Fruit fly (Drosophila melanogaster): ENCODE measurements around the gene ome.

Gene ome

DNA sequence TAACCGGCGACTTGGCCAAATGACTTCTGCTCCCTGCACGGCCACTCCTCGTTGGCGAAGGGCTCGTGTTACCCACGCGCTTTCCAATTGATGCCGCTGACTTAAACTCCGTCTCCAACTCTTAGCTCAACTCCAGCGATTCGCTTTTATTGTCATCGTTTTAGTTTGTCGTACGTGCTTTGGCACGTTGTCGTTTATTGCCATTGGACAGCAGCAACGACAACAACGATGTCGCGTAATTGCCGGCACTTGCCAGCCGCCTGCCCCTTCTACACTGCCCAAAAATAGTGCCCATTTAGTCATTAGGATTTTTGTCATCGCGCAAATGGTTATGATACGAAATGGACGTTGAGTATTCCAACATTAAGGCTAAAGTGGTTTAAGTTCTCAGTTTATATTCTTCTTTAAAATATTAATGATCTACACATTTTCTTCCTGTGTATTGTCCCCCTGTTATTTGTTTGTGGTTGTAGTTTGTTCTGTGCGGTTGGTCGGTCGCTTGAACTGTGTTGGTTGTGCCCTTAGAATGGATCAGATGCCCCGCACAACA, 6.8 kb upstream of the ome start (continued):
- peak; percentile 79 for TF ChIP-seq rgr (GFP tag; optimal IDR thresholded peaks at IDR 0.05)
- TF ChIP-seq Dfd (GFP tag; optimal IDR thresholded peaks at IDR 0.05), result no peak
- peak; percentile 60 for TF ChIP-seq HLH106 (tag; optimal IDR thresholded peaks at IDR 0.05)
- no peak for TF ChIP-seq pan (optimal IDR thresholded peaks at IDR 0.05)
- TF ChIP-seq CG32264 (GFP tag; optimal IDR thresholded peaks at IDR 0.05), result peak; percentile 9
- no peak for TF ChIP-seq Hr83 (GFP tag; optimal IDR thresholded peaks at IDR 0.05; ENCODE audit: poor library complexity, severe bottlenecking)
- TF ChIP-seq tai (GFP tag; optimal IDR thresholded peaks at IDR 0.05), result no peak

DNA sequence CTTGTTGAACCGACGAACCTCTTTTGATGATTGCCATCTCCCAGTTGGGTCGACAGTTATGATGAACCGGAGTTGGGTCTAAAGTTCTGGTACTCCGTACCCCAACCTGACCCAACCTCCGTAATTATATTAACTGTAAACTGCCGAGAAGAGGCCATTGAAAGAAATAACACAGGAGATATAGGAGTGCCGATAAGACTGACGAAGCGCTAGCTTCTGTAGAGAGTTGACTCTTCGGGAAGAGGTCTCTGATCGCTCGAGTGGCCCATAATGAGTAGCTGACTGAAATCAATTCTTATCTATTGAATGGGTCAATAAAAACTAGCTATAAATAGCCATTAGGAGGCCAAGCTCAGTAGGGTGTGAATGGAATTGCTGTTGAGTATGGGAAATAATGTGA, 4.0 kb upstream of the ome start:
- TF ChIP-seq Hr83 (GFP tag; optimal IDR thresholded peaks at IDR 0.05; ENCODE audit: poor library complexity, severe bottlenecking) (no peak), tai (GFP tag; optimal IDR thresholded peaks at IDR 0.05) (no peak), N (GFP tag; optimal IDR thresholded peaks at IDR 0.05) (no peak), dmrt93B (GFP tag; optimal IDR thresholded peaks at IDR 0.05) (no peak), Hr78 (GFP tag; optimal IDR thresholded peaks at IDR 0.05) (no peak), CG9705 (GFP tag; optimal IDR thresholded peaks at IDR 0.05) (no peak), br (GFP tag; optimal IDR thresholded peaks at IDR 0.05) (no peak), psq (GFP tag; optimal IDR thresholded peaks at IDR 0.05) (no peak), h (GFP tag; optimal IDR thresholded peaks at IDR 0.05) (no peak), Dfd (GFP tag; optimal IDR thresholded peaks at IDR 0.05) (no peak), dsf (GFP tag; optimal IDR thresholded peaks at IDR 0.05; ENCODE audit: borderline replicate concordance) (no peak), pan (optimal IDR thresholded peaks at IDR 0.05) (no peak), Rel (GFP tag; optimal IDR thresholded peaks at IDR 0.05) (no peak), Rel (tag; optimal IDR thresholded peaks at IDR 0.05) (no peak), CG32264 (GFP tag; optimal IDR thresholded peaks at IDR 0.05) (no peak), fru (GFP tag; optimal IDR thresholded peaks at IDR 0.05) (no peak), Jra (GFP tag; optimal IDR thresholded peaks at IDR 0.05) (no peak), sv (GFP tag; optimal IDR thresholded peaks at IDR 0.05) (no peak), sage (GFP tag; optimal IDR thresholded peaks at IDR 0.05) (no peak), ey (GFP tag; optimal IDR thresholded peaks at IDR 0.05) (no peak)

DNA sequence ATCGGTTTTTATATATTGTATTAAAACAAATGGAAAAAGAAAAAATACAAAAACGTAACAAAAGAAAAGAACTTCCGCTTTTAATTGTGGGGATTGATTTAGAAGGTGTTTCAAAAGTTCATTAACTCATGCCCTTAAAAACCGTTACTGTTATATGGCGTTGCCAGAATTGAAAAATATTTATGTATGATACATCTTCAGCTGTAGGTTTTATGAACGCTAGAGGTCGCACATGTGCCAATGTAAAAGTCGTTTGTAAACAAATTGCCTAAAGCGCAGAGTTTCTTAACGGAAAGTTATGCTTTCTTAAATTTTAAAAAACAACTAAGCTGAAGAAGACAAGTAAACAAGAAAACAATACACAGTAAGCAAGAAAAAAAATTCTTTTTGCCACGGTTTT, 1.1 kb upstream of the ome start:
- TF ChIP-seq Hnf4 (GFP tag; optimal IDR thresholded peaks at IDR 0.05), result no peak
- no peak for TF ChIP-seq Rel (GFP tag; optimal IDR thresholded peaks at IDR 0.05)
- no peak for TF ChIP-seq Rel (tag; optimal IDR thresholded peaks at IDR 0.05)
- no peak for TF ChIP-seq brk (GFP tag; optimal IDR thresholded peaks at IDR 0.05)
- peak; percentile 13 for TF ChIP-seq rgr (GFP tag; optimal IDR thresholded peaks at IDR 0.05)
- peak in 1 of 2 experiments; percentile 29 for TF ChIP-seq foxo (GFP tag; optimal IDR thresholded peaks at IDR 0.05)
- no peak for TF ChIP-seq sage (GFP tag; optimal IDR thresholded peaks at IDR 0.05)
- peak; percentile 31 for TF ChIP-seq tai (GFP tag; optimal IDR thresholded peaks at IDR 0.05)
- no peak for TF ChIP-seq psq (GFP tag; optimal IDR thresholded peaks at IDR 0.05)
- peak; percentile 6 for TF ChIP-seq fru (GFP tag; optimal IDR thresholded peaks at IDR 0.05)

DNA sequence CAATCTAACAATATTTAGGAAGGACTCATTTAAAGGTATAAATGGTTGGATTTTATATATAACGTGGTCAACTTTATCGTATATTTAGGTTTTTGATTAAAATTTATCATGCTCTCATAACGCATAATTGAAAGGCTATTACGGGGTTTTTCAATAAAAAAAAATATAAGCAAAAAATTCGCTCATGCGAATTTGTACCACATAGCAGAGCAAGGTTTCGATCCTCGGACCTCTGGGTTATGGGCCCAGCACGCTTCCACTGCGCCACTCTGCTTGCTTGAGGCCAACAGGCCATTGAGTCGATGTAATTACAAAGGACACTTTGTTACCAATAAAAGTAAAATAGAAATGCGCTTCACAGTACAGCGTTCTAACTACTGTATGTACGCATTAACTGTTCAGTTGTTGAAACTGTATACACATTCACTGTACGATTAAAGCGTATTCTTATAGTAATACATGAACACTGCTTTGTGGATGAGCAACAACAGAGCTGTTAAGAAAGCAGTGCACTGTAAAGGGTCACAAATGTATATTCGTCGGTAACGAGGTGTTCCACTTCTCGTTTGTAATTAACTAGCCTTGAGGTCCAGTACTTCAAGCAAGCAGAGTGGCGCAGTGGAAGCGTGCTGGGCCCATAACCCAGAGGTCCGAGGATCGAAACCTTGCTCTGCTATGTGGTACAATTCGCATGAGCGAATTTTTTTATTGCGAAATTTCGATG, 1.3 kb downstream of the ome start:
- peak; percentile 90 for TF ChIP-seq N (GFP tag; optimal IDR thresholded peaks at IDR 0.05)
- TF ChIP-seq lola (GFP tag; optimal IDR thresholded peaks at IDR 0.05), result no peak
- no peak for TF ChIP-seq Rel (GFP tag; optimal IDR thresholded peaks at IDR 0.05)
- TF ChIP-seq Rel (tag; optimal IDR thresholded peaks at IDR 0.05), result peak; percentile 5
- peak; percentile 61 for TF ChIP-seq Myc (optimal IDR thresholded peaks at IDR 0.05)
- TF ChIP-seq Hr78 (GFP tag; optimal IDR thresholded peaks at IDR 0.05), result peak; percentile 28
- peak; percentile 13 for TF ChIP-seq Jra (GFP tag; optimal IDR thresholded peaks at IDR 0.05)
- peak; percentile 0 for TF ChIP-seq fru (GFP tag; optimal IDR thresholded peaks at IDR 0.05)
- TF ChIP-seq OdsH (GFP tag; optimal IDR thresholded peaks at IDR 0.05), result no peak
- TF ChIP-seq HLH106 (tag; optimal IDR thresholded peaks at IDR 0.05), result no peak

DNA sequence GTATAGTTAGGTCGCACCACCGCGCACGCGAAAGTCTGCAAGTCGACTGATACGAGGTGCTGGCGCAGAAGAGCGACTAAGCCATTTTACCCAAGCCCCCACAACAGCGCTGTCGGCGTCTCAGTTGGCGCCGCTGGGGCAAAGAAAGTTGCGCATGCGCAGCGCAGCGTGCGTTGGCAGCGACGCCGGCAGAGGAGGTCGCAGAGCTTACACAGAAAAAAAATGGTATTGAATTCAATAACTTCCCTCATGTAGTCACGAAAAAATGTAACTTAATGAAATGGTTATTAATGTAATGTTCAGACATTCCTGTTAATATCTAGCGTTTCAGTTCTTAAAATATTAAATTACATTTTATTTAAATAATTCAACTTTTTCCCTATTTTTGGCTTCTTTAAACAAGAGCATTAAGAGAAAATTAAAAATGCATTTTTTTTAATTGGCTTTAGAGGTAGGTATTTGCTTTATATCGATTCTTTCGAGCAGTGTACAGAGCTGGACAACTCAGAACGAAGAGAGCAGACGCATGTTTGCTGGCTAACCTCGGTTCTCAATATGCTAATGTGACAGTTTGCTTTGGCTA, 5.5 kb downstream of the ome start, which contains the start of gene CG4914:
Gene CG4914, minus strand, starts transcription at position 51 of the 583 bp plus-strand sequence.
- TF ChIP-seq CG32264 (GFP tag; optimal IDR thresholded peaks at IDR 0.05) (peak; percentile 26), GATAd (GFP tag; optimal IDR thresholded peaks at IDR 0.05) (no peak), foxo (GFP tag; optimal IDR thresholded peaks at IDR 0.05) (peak in 1 of 2 experiments; percentile 91), dl (GFP tag; optimal IDR thresholded peaks at IDR 0.05; ENCODE audit: insufficient read depth in 1 of 2, partially characterized antibody in 2 of 2) (no peak), ey (GFP tag; optimal IDR thresholded peaks at IDR 0.05) (peak; percentile 74), h (GFP tag; optimal IDR thresholded peaks at IDR 0.05) (peak; percentile 86), Dfd (GFP tag; optimal IDR thresholded peaks at IDR 0.05) (peak; percentile 80), Abd-B (GFP tag; optimal IDR thresholded peaks at IDR 0.05) (no peak), rgr (GFP tag; optimal IDR thresholded peaks at IDR 0.05) (peak; percentile 83), jim (GFP tag; optimal IDR thresholded peaks at IDR 0.05) (no peak), sv (GFP tag; optimal IDR thresholded peaks at IDR 0.05) (peak; percentile 65), OdsH (GFP tag; optimal IDR thresholded peaks at IDR 0.05) (peak; percentile 87), CrebA (GFP tag; optimal IDR thresholded peaks at IDR 0.05; ENCODE audit: borderline replicate concordance) (no peak), dsf (GFP tag; optimal IDR thresholded peaks at IDR 0.05; ENCODE audit: borderline replicate concordance) (no peak), N (GFP tag; optimal IDR thresholded peaks at IDR 0.05) (no peak), Sp1 (GFP tag; optimal IDR thresholded peaks at IDR 0.05) (peak; percentile 87), woc (GFP tag; optimal IDR thresholded peaks at IDR 0.05) (peak; percentile 53), Myc (optimal IDR thresholded peaks at IDR 0.05) (no peak), tai (GFP tag; optimal IDR thresholded peaks at IDR 0.05) (no peak), CG9705 (GFP tag; optimal IDR thresholded peaks at IDR 0.05) (peak; percentile 23), fru (GFP tag; optimal IDR thresholded peaks at IDR 0.05) (peak; percentile 82), Hr78 (GFP tag; optimal IDR thresholded peaks at IDR 0.05) (no peak), usp (GFP tag; optimal IDR thresholded peaks at IDR 0.05) (no peak), Vsx2 (GFP tag; optimal IDR thresholded peaks at IDR 0.05; ENCODE audit: partially characterized antibody) (no peak)

All from whole organism, wandering third instar larva.